Worm (Caenorhabditis elegans) whole organism, L1 larva: Measurements from ENCODE around the gene Y57G11B.2.

ENCODE experiments used
- C16A3.4 ChIP-seq: fragments of 150-350 bp; optimal IDR thresholded peaks from 2 replicates; lab custom pipeline; 2014; ENCODE audit warnings: missing biosample characterization, missing genetic modification characterization
- F16B12.6 ChIP-seq: fragments of 150-350 bp; optimal IDR thresholded peaks from 2 replicates; lab custom pipeline; 2014; ENCODE audit warnings: missing biosample characterization, missing genetic modification characterization
- aly-2 ChIP-seq: fragments of 150-350 bp; optimal IDR thresholded peaks from 2 replicates; lab custom pipeline; 2014; ENCODE audit warnings: missing biosample characterization, missing genetic modification characterization
- ama-1 ChIP-seq: fragments of 150-350 bp; optimal IDR thresholded peaks from 2 replicates; lab custom pipeline; 2014
- ceh-63 ChIP-seq: fragments of 200-800 bp; sonication (Bioruptor generic); optimal IDR thresholded peaks from 2 replicates; lab custom pipeline; 2018; ENCODE audit warnings: mild to moderate bottlenecking, missing genetic modification characterization, missing compliant biosample characterization
- dsc-1 ChIP-seq: sonication (generic microtip); optimal IDR thresholded peaks from 2 replicates; lab custom pipeline; 2016; ENCODE audit warnings: mild to moderate bottlenecking, missing genetic modification characterization, missing compliant biosample characterization
- jun-1 ChIP-seq: fragments of 150-350 bp; optimal IDR thresholded peaks from 2 replicates; lab custom pipeline; 2014; ENCODE audit warnings: missing biosample characterization, missing genetic modification reagents, missing genetic modification characterization
- nhr-11 ChIP-seq: fragments of 150-350 bp; optimal IDR thresholded peaks from 2 replicates; lab custom pipeline; 2014; ENCODE audit warnings: missing biosample characterization, missing genetic modification characterization
- nhr-28 ChIP-seq: fragments of 150-350 bp; optimal IDR thresholded peaks from 2 replicates; lab custom pipeline; 2014; ENCODE audit warnings: missing biosample characterization, missing genetic modification characterization
- nhr-76 ChIP-seq: sonication (generic microtip); optimal IDR thresholded peaks from 2 replicates; lab custom pipeline; 2017; ENCODE audit warnings: missing biosample characterization, missing genetic modification characterization
- nhr-84 ChIP-seq: sonication (generic microtip); optimal IDR thresholded peaks from 2 replicates; lab custom pipeline; 2017; ENCODE audit warnings: missing biosample characterization, missing genetic modification characterization
- pag-3 ChIP-seq: sonication (generic microtip); optimal IDR thresholded peaks from 2 replicates; lab custom pipeline; 2017; ENCODE audit warnings: missing genetic modification characterization, mild to moderate bottlenecking, missing compliant biosample characterization, antibody characterized with exemption, borderline replicate concordance; ENCODE audit not compliant: insufficient read depth
- swsn-7 ChIP-seq: sonication (generic microtip); optimal IDR thresholded peaks from 2 replicates; lab custom pipeline; 2016; ENCODE audit warnings: missing genetic modification characterization, missing compliant biosample characterization
- tbx-2 ChIP-seq: sonication (generic microtip); optimal IDR thresholded peaks from 2 replicates; lab custom pipeline; 2016; ENCODE audit warnings: missing genetic modification characterization, missing compliant biosample characterization
- tlp-1 ChIP-seq: fragments of 150-350 bp; optimal IDR thresholded peaks from 2 replicates; lab custom pipeline; 2014; ENCODE audit warnings: missing biosample characterization, missing genetic modification characterization
- unc-130 ChIP-seq: fragments of 150-350 bp; optimal IDR thresholded peaks from 2 replicates; lab custom pipeline; 2017; ENCODE audit warnings: missing biosample characterization, missing genetic modification characterization, inconsistent platforms
- unc-30 ChIP-seq: sonication (generic microtip); optimal IDR thresholded peaks from 2 replicates; lab custom pipeline; 2017; ENCODE audit warnings: missing biosample characterization, missing genetic modification characterization
- xbp-1 ChIP-seq: sonication (generic microtip); optimal IDR thresholded peaks from 2 replicates; lab custom pipeline; 2016; ENCODE audit warnings: missing genetic modification characterization, missing compliant biosample characterization
- ztf-4 ChIP-seq: fragments of 150-350 bp; optimal IDR thresholded peaks from 2 replicates; lab custom pipeline; 2014; ENCODE audit warnings: missing biosample characterization, missing genetic modification characterization

The Y57G11B.2 gene

ce11 chrIV:14616303-14616702, 51.1 kb downstream of the Y57G11B.2 start, which contains the start of gene dmd-6:
dmd-6 (plus strand) TSS chrIV:14616603.
- TF ChIP-seq ama-1 (lab: Kevin White, UChicago): no peak
- TF ChIP-seq jun-1: no peak
- TF ChIP-seq swsn-7 (tag; lab: Kevin White, UChicago): no peak
- no peak for TF ChIP-seq xbp-1 (tag; lab: Kevin White, UChicago)
- no peak for TF ChIP-seq aly-2
- TF ChIP-seq tlp-1 (tag; lab: Kevin White, UChicago): no peak
- no peak for TF ChIP-seq unc-30 (tag; lab: Kevin White, UChicago)
- no peak for TF ChIP-seq ztf-4 (tag; lab: Kevin White, UChicago)
- TF ChIP-seq nhr-84 (tag; lab: Kevin White, UChicago): no peak
- TF ChIP-seq dsc-1: no peak
- no peak for TF ChIP-seq unc-130 (tag; lab: Kevin White, UChicago)
- no peak for TF ChIP-seq C16A3.4 (tag; lab: Kevin White, UChicago)
- no peak for TF ChIP-seq nhr-76 (tag; lab: Kevin White, UChicago)
- TF ChIP-seq nhr-28 (tag; lab: Kevin White, UChicago): no peak
- no peak for TF ChIP-seq pag-3
- TF ChIP-seq nhr-11 (tag; lab: Kevin White, UChicago): no peak
- no peak for TF ChIP-seq F16B12.6 (tag; lab: Kevin White, UChicago)
- no peak for TF ChIP-seq ceh-63 (GFP tag; lab: Kevin White, UChicago)
- TF ChIP-seq tbx-2 (tag; lab: Kevin White, UChicago): no peak
